Fruit fly (Drosophila melanogaster) whole organism, embryonic: ENCODE data around the gene MBD-like.

Experiments used
- ATbp ChIP-seq: fragments of 200-800 bp; sonication (Bioruptor generic); optimal IDR thresholded peaks from 2 replicates; lab custom pipeline; 2017; ENCODE audit warnings: missing biosample characterization, mild to moderate bottlenecking, missing genetic modification characterization, missing genetic modification reagents
- Aef1 ChIP-seq: fragments of 200-800 bp; sonication (Bioruptor generic); IDR thresholded peaks from 3 replicates; pipeline ENCODE4 v1.3.6; 2022; ENCODE audit warnings: missing biosample characterization, missing genetic modification characterization
- Atf6 ChIP-seq: fragments of 200-800 bp; sonication (Bioruptor generic); IDR thresholded peaks from 2 replicates; pipeline ENCODE4 v1.3.6; 2022; ENCODE audit warnings: missing biosample characterization, missing genetic modification characterization
- CG12391 ChIP-seq: fragments of 200-800 bp; sonication (Bioruptor generic); optimal IDR thresholded peaks from 3 replicates; lab custom pipeline; 2018; ENCODE audit warnings: missing biosample characterization, mild to moderate bottlenecking, missing genetic modification characterization, moderate library complexity
- CG13624 ChIP-seq: fragments of 200-800 bp; sonication (Bioruptor generic); optimal IDR thresholded peaks from 2 replicates; lab custom pipeline; 2016; ENCODE audit warnings: missing biosample characterization, missing genetic modification characterization
- CG14710 ChIP-seq: fragments of 200-800 bp; sonication (Bioruptor generic); optimal IDR thresholded peaks from 3 replicates; lab custom pipeline; 2019; ENCODE audit warnings: missing biosample characterization, mild to moderate bottlenecking, missing genetic modification characterization, moderate library complexity
- CG14860 ChIP-seq: fragments of 200-800 bp; sonication (Bioruptor generic); IDR thresholded peaks from 3 replicates; pipeline ENCODE4 v1.3.6; 2022; ENCODE audit warnings: missing biosample characterization, missing genetic modification characterization; ENCODE audit not compliant: partially characterized antibody
- CG1603 ChIP-seq: fragments of 200-800 bp; sonication (Bioruptor generic); optimal IDR thresholded peaks from 2 replicates; lab custom pipeline; 2019; ENCODE audit warnings: missing biosample characterization, mild to moderate bottlenecking, missing genetic modification characterization, moderate library complexity
- CG17568 ChIP-seq: fragments of 200-800 bp; sonication (Bioruptor generic); optimal IDR thresholded peaks from 2 replicates; lab custom pipeline; 2018; ENCODE audit warnings: missing biosample characterization, mild to moderate bottlenecking, missing genetic modification characterization, moderate library complexity
- CG2120 ChIP-seq: fragments of 200-800 bp; sonication (Bioruptor generic); optimal IDR thresholded peaks from 3 replicates; lab custom pipeline; 2016; ENCODE audit warnings: missing biosample characterization, missing genetic modification characterization
- CG31441 ChIP-seq: fragments of 200-800 bp; sonication (Bioruptor generic); IDR thresholded peaks from 2 replicates; pipeline ENCODE4 v1.3.6; 2022; ENCODE audit warnings: missing biosample characterization, missing genetic modification characterization
- CG3995 ChIP-seq: fragments of 200-800 bp; sonication (Bioruptor generic); optimal IDR thresholded peaks from 3 replicates; lab custom pipeline; 2016; ENCODE audit warnings: missing biosample characterization, missing genetic modification characterization
- CG6272 ChIP-seq: fragments of 200-800 bp; sonication (Bioruptor generic); IDR thresholded peaks from 2 replicates; pipeline ENCODE4 v1.3.6; 2022; ENCODE audit warnings: missing biosample characterization, missing genetic modification characterization
- CG6689 ChIP-seq: fragments of 200-800 bp; sonication (Bioruptor generic); IDR thresholded peaks from 2 replicates; pipeline ENCODE4 v1.3.6; 2022; ENCODE audit warnings: missing biosample characterization, missing genetic modification characterization
- CG7745 ChIP-seq: fragments of 200-800 bp; sonication (Bioruptor generic); optimal IDR thresholded peaks from 2 replicates; lab custom pipeline; 2018; ENCODE audit warnings: missing biosample characterization, mild to moderate bottlenecking, missing genetic modification characterization, moderate library complexity
- CG7786 ChIP-seq: fragments of 200-800 bp; sonication (Bioruptor generic); optimal IDR thresholded peaks from 2 replicates; lab custom pipeline; 2016; ENCODE audit warnings: missing biosample characterization, missing genetic modification characterization
- CG8290 ChIP-seq, 3 experiments: fragments of 200-800 bp; sonication (Bioruptor generic); optimal IDR thresholded peaks; 2 replicates each; lab custom pipeline; 2016 to 2019; ENCODE audit warnings: missing biosample characterization in 3 of 3, missing genetic modification characterization in 3 of 3, mild to moderate bottlenecking in 2 of 3, moderate library complexity in 1 of 3
- CG8388 ChIP-seq: fragments of 200-800 bp; sonication (Bioruptor generic); optimal IDR thresholded peaks from 2 replicates; lab custom pipeline; 2019; ENCODE audit warnings: missing biosample characterization, mild to moderate bottlenecking, missing genetic modification characterization, moderate library complexity
- ERR ChIP-seq: fragments of 200-800 bp; sonication (Bioruptor generic); optimal IDR thresholded peaks from 2 replicates; lab custom pipeline; 2016; ENCODE audit warnings: missing biosample characterization, missing genetic modification characterization
- Eip74EF ChIP-seq, 2 experiments: fragments of 200-800 bp in 1 of 2; fragments of >200 bp in 1 of 2; sonication (Bioruptor generic) in 1 of 2; optimal IDR thresholded peaks; 2 replicates each; lab custom pipeline; 2017 to 2019; ENCODE audit warnings: missing biosample characterization in 2 of 2, missing genetic modification characterization in 2 of 2, mild to moderate bottlenecking in 1 of 2, moderate library complexity in 1 of 2
- Hmr ChIP-seq: fragments of 200-800 bp; sonication (Bioruptor generic); optimal IDR thresholded peaks from 3 replicates; lab custom pipeline; 2017; ENCODE audit warnings: mild to moderate bottlenecking, missing biosample characterization, missing genetic modification reagents, missing genetic modification characterization
- MESR4 ChIP-seq: fragments of 200-800 bp; sonication (Bioruptor generic); optimal IDR thresholded peaks from 2 replicates; lab custom pipeline; 2018; ENCODE audit warnings: missing biosample characterization, mild to moderate bottlenecking, missing genetic modification characterization, moderate library complexity
- Med ChIP-seq: fragments of 200-800 bp; sonication (Bioruptor generic); peaks from one replicate; lab custom pipeline; 2016; ENCODE audit warnings: missing biosample characterization, missing genetic modification characterization, mild to moderate bottlenecking, inconsistent platforms, moderate library complexity
- Ptx1 ChIP-seq: fragments of 200-800 bp; sonication (Bioruptor generic); IDR thresholded peaks from 2 replicates; pipeline ENCODE4 v1.3.6; 2022; ENCODE audit warnings: missing biosample characterization, missing genetic modification characterization
- Sox100B ChIP-seq: fragments of 200-800 bp; sonication (Bioruptor generic); optimal IDR thresholded peaks from 3 replicates; lab custom pipeline; 2018; ENCODE audit warnings: missing biosample characterization, mild to moderate bottlenecking, missing genetic modification characterization
- Sry-β ChIP-seq: fragments of 200-800 bp; sonication (Bioruptor generic); optimal IDR thresholded peaks from 2 replicates; lab custom pipeline; 2018; ENCODE audit warnings: missing biosample characterization, mild to moderate bottlenecking, missing genetic modification characterization, moderate library complexity
- TFAM ChIP-seq: fragments of 200-800 bp; sonication (Bioruptor generic); optimal IDR thresholded peaks from 2 replicates; lab custom pipeline; 2017; ENCODE audit warnings: missing biosample characterization, missing genetic modification characterization, inconsistent platforms
- Tbp ChIP-seq: fragments of >200 bp; optimal IDR thresholded peaks from 2 replicates; lab custom pipeline; 2018; ENCODE audit warnings: missing biosample characterization, missing genetic modification characterization
- caup ChIP-seq: fragments of 200-800 bp; sonication (Bioruptor generic); optimal IDR thresholded peaks from 3 replicates; lab custom pipeline; 2017; ENCODE audit warnings: missing biosample characterization, mild to moderate bottlenecking, missing genetic modification characterization, moderate library complexity; ENCODE audit not compliant: severe bottlenecking
- cg ChIP-seq: fragments of 200-800 bp; sonication (Bioruptor generic); optimal IDR thresholded peaks from 3 replicates; lab custom pipeline; 2019; ENCODE audit warnings: missing biosample characterization, mild to moderate bottlenecking, missing genetic modification characterization, moderate library complexity
- corto ChIP-seq: fragments of 200-800 bp; sonication (Bioruptor generic); optimal IDR thresholded peaks from 2 replicates; lab custom pipeline; 2016; ENCODE audit warnings: missing biosample characterization, mild to moderate bottlenecking, missing genetic modification characterization, moderate library complexity
- fru ChIP-seq: fragments of >200 bp; optimal IDR thresholded peaks from 2 replicates; lab custom pipeline; 2017
- gfzf ChIP-seq: fragments of 200-800 bp; sonication (Bioruptor generic); optimal IDR thresholded peaks from 2 replicates; lab custom pipeline; 2016; ENCODE audit warnings: missing biosample characterization, mild to moderate bottlenecking, missing genetic modification characterization, moderate library complexity
- lbe ChIP-seq: fragments of 200-800 bp; sonication (Bioruptor generic); optimal IDR thresholded peaks from 2 replicates; lab custom pipeline; 2016; ENCODE audit warnings: missing biosample characterization, mild to moderate bottlenecking, missing genetic modification characterization
- nerfin-1 ChIP-seq: fragments of 200-800 bp; sonication (Bioruptor generic); optimal IDR thresholded peaks from 3 replicates; lab custom pipeline; 2019; ENCODE audit warnings: missing biosample characterization, mild to moderate bottlenecking, missing genetic modification characterization, moderate library complexity
- nom ChIP-seq: fragments of 200-800 bp; sonication (Bioruptor generic); optimal IDR thresholded peaks from 2 replicates; lab custom pipeline; 2017; ENCODE audit warnings: missing biosample characterization, missing genetic modification characterization, mild to moderate bottlenecking, moderate library complexity, missing genetic modification reagents
- pb ChIP-seq: fragments of 200-800 bp; sonication (Bioruptor generic); optimal IDR thresholded peaks from 3 replicates; lab custom pipeline; 2016; ENCODE audit warnings: missing biosample characterization, missing genetic modification characterization
- pho ChIP-seq: fragments of 200-800 bp; sonication (Bioruptor generic); optimal IDR thresholded peaks from 2 replicates; lab custom pipeline; 2016; ENCODE audit warnings: missing biosample characterization, missing genetic modification characterization
- phol ChIP-seq: fragments of 200-800 bp; sonication (Bioruptor generic); optimal IDR thresholded peaks from 3 replicates; lab custom pipeline; 2018; ENCODE audit warnings: missing biosample characterization, mild to moderate bottlenecking, missing genetic modification characterization, moderate library complexity
- pros ChIP-seq: fragments of 200-800 bp; sonication (Bioruptor generic); optimal IDR thresholded peaks from 3 replicates; lab custom pipeline; 2019; ENCODE audit warnings: missing biosample characterization, mild to moderate bottlenecking, missing genetic modification characterization, moderate library complexity
- pzg ChIP-seq: fragments of 200-800 bp; sonication (Bioruptor generic); optimal IDR thresholded peaks from 3 replicates; lab custom pipeline; 2018; ENCODE audit warnings: missing biosample characterization, mild to moderate bottlenecking, missing genetic modification characterization, moderate library complexity
- sd ChIP-seq: fragments of 200-800 bp; sonication (Bioruptor generic); optimal IDR thresholded peaks from 3 replicates; lab custom pipeline; 2018; ENCODE audit warnings: missing biosample characterization, mild to moderate bottlenecking, missing genetic modification characterization, moderate library complexity
- sqz ChIP-seq: fragments of 200-800 bp; sonication (Bioruptor generic); optimal IDR thresholded peaks from 3 replicates; lab custom pipeline; 2018; ENCODE audit warnings: missing biosample characterization, mild to moderate bottlenecking, missing genetic modification characterization
- vfl ChIP-seq: fragments of 200-800 bp; sonication (Bioruptor generic); optimal IDR thresholded peaks from 2 replicates; lab custom pipeline; 2016; ENCODE audit warnings: missing biosample characterization, missing genetic modification characterization
- wdn ChIP-seq: fragments of 200-800 bp; sonication (Bioruptor generic); IDR thresholded peaks from 2 replicates; pipeline ENCODE4 v1.3.6; 2022; ENCODE audit warnings: missing biosample characterization, missing genetic modification characterization
- zen ChIP-seq: fragments of 200-800 bp; sonication (Bioruptor generic); optimal IDR thresholded peaks from 3 replicates; lab custom pipeline; 2018; ENCODE audit warnings: missing biosample characterization, mild to moderate bottlenecking, missing genetic modification characterization, moderate library complexity

The MBD-like gene

DNA sequence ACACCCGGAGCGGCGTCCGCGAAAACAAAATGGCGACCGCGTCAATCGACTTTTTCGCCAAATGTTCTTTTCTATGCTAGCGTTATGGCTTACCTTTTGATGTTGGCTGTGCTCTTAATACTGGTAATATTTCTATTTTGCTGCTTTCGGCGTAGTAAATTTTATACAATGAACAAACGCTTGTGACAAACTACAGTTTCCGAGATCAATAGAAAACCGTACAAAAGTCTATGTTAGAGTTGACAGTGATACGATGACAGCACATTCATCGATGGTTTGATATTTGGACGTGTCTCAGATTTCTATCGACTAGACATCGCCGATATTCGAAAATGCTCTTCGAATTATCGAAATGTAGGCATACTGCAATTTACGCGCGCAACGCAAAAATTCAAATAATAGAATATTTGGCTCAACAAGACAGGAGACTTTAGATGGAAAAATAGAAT is 49.5 kb upstream of the MBD-like start, which contains the start of gene rump (continued):
- peak; percentile 1 for TF ChIP-seq CG7745 (tag; lab: Kevin White, UChicago)
- peak; percentile 16 for TF ChIP-seq pho (GFP tag; lab: Kevin White, UChicago)
- peak; percentile 7 for TF ChIP-seq CG12391 (tag; lab: Kevin White, UChicago)
- peak; percentile 49 for TF ChIP-seq gfzf (GFP tag; lab: Kevin White, UChicago)
- TF ChIP-seq nom (GFP tag; lab: Kevin White, UChicago) = peak; percentile 19
- no peak for TF ChIP-seq pb
- no peak for TF ChIP-seq Ptx1 (GFP tag; lab: Robert Waterston, UW)
- TF ChIP-seq CG6689 (GFP tag; lab: Robert Waterston, UW) = no peak
- TF ChIP-seq MESR4 = peak; percentile 94
- peak; percentile 43 for TF ChIP-seq zen (tag; lab: Kevin White, UChicago)
- TF ChIP-seq phol = peak; percentile 98
- no peak for TF ChIP-seq CG8290 (GFP tag; optimal IDR thresholded peaks at IDR 0.05; lab: Kevin White, UChicago)
- peak in 1 of 2 experiments; percentile 59 for TF ChIP-seq CG8290 (tag; optimal IDR thresholded peaks at IDR 0.05; lab: Kevin White, UChicago)
- peak; percentile 5 for TF ChIP-seq nerfin-1 (tag; lab: Kevin White, UChicago)
- TF ChIP-seq pzg (GFP tag; lab: Kevin White, UChicago) = peak; percentile 95
- TF ChIP-seq pros (GFP tag; lab: Kevin White, UChicago) = no peak
- no peak for TF ChIP-seq CG8388 (GFP tag; lab: Kevin White, UChicago)
- peak; percentile 77 for TF ChIP-seq CG14710 (tag; lab: Kevin White, UChicago)
- TF ChIP-seq CG7786 (GFP tag; lab: Kevin White, UChicago) = peak; percentile 32
- peak; percentile 60 for TF ChIP-seq sd (tag; lab: Kevin White, UChicago)
- TF ChIP-seq CG17568 (GFP tag; lab: Kevin White, UChicago) = peak; percentile 3
- TF ChIP-seq CG13624 = peak; percentile 48
- TF ChIP-seq CG1603 (tag; lab: Kevin White, UChicago) = peak; percentile 73
- peak; percentile 2 for TF ChIP-seq Tbp (GFP tag; lab: Kevin White, UChicago)
- peak; percentile 34 for TF ChIP-seq vfl (GFP tag; lab: Kevin White, UChicago)
- no peak for TF ChIP-seq Hmr (GFP tag; lab: Kevin White, UChicago)

DNA sequence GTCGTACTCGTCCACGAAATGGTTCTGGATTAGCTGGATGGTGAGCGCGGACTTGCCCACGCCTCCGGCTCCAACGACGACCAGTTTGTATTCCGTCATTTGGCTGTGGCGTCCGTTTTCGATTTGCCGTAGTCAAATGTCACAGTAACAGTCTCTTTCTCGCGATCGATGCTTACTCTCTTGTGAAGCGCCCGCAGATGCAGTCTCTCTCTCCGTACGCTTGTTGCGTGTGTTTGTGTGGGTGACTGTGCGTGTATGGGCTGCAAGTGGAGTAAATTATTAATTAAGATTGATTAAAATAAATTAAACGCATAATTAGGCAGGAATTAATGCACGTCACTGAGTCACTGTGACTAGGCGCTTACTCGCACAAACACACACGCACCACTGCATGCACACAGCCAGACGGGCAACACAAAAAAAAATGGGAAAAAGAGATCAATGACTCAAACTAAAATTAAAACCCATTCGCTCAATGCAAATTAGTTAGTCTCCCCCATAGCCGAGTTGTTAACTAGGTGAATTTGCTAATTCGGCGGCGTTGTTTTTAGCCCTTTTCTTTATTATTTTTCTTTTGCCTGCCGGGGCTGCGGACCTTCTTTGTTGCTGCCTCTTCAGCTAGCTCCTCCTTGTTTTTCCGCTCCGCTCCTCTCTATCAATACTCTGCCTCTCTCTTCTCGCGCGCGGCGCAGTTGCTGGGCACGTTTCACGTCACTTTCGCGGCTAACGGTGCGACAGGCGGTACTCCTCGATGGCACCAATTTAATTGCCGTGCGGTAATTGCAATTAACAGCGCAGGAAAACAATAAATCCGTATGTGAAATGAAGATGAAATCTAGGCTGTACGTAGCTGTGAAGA is 47.1 kb upstream of the MBD-like start:
- TF ChIP-seq zen (tag; lab: Kevin White, UChicago) = peak; percentile 47
- no peak for TF ChIP-seq corto (GFP tag; lab: Kevin White, UChicago)
- no peak for TF ChIP-seq fru (lab: Kevin White, UChicago)
- no peak for TF ChIP-seq CG14860 (GFP tag; lab: Robert Waterston, UW)
- peak; percentile 24 for TF ChIP-seq lbe
- no peak for TF ChIP-seq Sox100B (GFP tag; lab: Kevin White, UChicago)
- no peak for TF ChIP-seq TFAM (GFP tag; lab: Kevin White, UChicago)
- TF ChIP-seq CG3995 (GFP tag; lab: Kevin White, UChicago) = peak; percentile 86
- TF ChIP-seq ERR (GFP tag; lab: Kevin White, UChicago) = no peak
- TF ChIP-seq Eip74EF (GFP tag; optimal IDR thresholded peaks at IDR 0.05; lab: Kevin White, UChicago) = no peak
- no peak for TF ChIP-seq Atf6 (GFP tag; lab: Robert Waterston, UW)
- TF ChIP-seq MESR4 = peak; percentile 93
- no peak for TF ChIP-seq Aef1
- no peak for TF ChIP-seq Sry-β (GFP tag; lab: Kevin White, UChicago)
- TF ChIP-seq nom (GFP tag; lab: Kevin White, UChicago) = peak; percentile 40
- TF ChIP-seq wdn (GFP tag; lab: Robert Waterston, UW) = no peak
- peak; percentile 51 for TF ChIP-seq sqz (GFP tag; lab: Kevin White, UChicago)
- TF ChIP-seq caup (GFP tag; lab: Kevin White, UChicago) = no peak
- no peak for TF ChIP-seq CG31441
- no peak for TF ChIP-seq CG2120 (GFP tag; lab: Kevin White, UChicago)
- peak; percentile 20 for TF ChIP-seq Med
- no peak for TF ChIP-seq CG8388 (GFP tag; lab: Kevin White, UChicago)
- TF ChIP-seq cg = peak; percentile 84
- no peak for TF ChIP-seq ATbp (GFP tag; lab: Kevin White, UChicago)
- TF ChIP-seq CG6272 (GFP tag; lab: Robert Waterston, UW) = no peak
